Worm (Caenorhabditis elegans): Measurements from ENCODE around the gene let-99.

The let-99 gene

DNA sequence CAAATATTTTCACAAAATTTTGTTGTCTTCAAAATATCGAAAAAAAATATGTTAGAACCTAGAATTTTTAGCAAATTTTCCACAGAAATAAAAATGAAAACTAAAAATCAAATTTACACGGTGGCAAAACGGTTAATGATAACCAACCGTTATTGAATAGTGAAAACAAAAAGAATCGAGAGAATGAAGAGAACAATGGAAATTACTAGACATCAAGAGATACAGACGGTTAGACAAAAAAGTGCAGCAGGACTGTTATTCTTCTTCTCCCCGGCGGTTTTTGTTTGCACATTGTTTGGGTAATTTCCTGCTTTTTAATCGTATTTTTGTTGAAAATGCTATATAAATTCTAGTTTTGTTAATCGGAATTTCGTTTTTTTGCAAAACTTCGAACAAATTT lies 51.2 kb downstream of the let-99 start:
- no peak for TF ChIP-seq scrt-1 (GFP tag; IDR thresholded peaks at IDR 0.05)
- no peak for TF ChIP-seq ceh-13 (GFP tag; optimal IDR thresholded peaks at IDR 0.05)
- TF ChIP-seq F13C5.2 (tag; optimal IDR thresholded peaks at IDR 0.05), result no peak
- no peak for TF ChIP-seq ets-7 (tag; optimal IDR thresholded peaks at IDR 0.05)
- TF ChIP-seq hmbx-1 (tag; optimal IDR thresholded peaks at IDR 0.05), result no peak
